Fruit fly (Drosophila melanogaster) whole organism, wandering third instar larva: Measurements from ENCODE around the gene Cyp313a4.

Experiments used
- Abd-B ChIP-seq: fragments of >200 bp; optimal IDR thresholded peaks from 2 replicates; lab custom pipeline; 2017; ENCODE audit warnings: missing biosample characterization, missing genetic modification characterization
- CG32264 ChIP-seq: fragments of 200-800 bp; sonication (Bioruptor generic); optimal IDR thresholded peaks from 2 replicates; lab custom pipeline; 2016; ENCODE audit warnings: missing biosample characterization, missing genetic modification characterization
- CG9705 ChIP-seq: fragments of 200-800 bp; sonication (Bioruptor generic); optimal IDR thresholded peaks from 2 replicates; lab custom pipeline; 2018; ENCODE audit warnings: missing biosample characterization, mild to moderate bottlenecking, missing genetic modification characterization
- CrebA ChIP-seq: fragments of 200-800 bp; sonication (Bioruptor generic); optimal IDR thresholded peaks from 2 replicates; lab custom pipeline; 2016; ENCODE audit warnings: missing biosample characterization, mild to moderate bottlenecking, missing genetic modification characterization, borderline replicate concordance
- Dfd ChIP-seq: fragments of >200 bp; optimal IDR thresholded peaks from 2 replicates; lab custom pipeline; 2017; ENCODE audit warnings: missing biosample characterization, missing genetic modification characterization
- Dif ChIP-seq: fragments of 200-275, 200-300 bp; sonication (Bioruptor generic); optimal IDR thresholded peaks from 2 replicates; lab custom pipeline; 2018; ENCODE audit warnings: missing biosample characterization, missing genetic modification characterization; ENCODE audit not compliant: partially characterized antibody
- GATAd ChIP-seq: sonication (Bioruptor generic); optimal IDR thresholded peaks from 2 replicates; lab custom pipeline; 2016; ENCODE audit warnings: missing biosample characterization, missing genetic modification characterization
- HLH106 ChIP-seq: fragments of 200-800 bp; optimal IDR thresholded peaks from 3 replicates; lab custom pipeline; 2019; ENCODE audit warnings: missing biosample characterization, mild to moderate bottlenecking, missing genetic modification characterization, moderate library complexity
- Hnf4 ChIP-seq: fragments of 200-800 bp; sonication (Bioruptor generic); optimal IDR thresholded peaks from 2 replicates; lab custom pipeline; 2016; ENCODE audit warnings: missing biosample characterization, mild to moderate bottlenecking, missing genetic modification characterization
- Hr78 ChIP-seq: fragments of >200 bp; optimal IDR thresholded peaks from 2 replicates; lab custom pipeline; 2017; ENCODE audit warnings: missing biosample characterization, missing genetic modification characterization
- Hr83 ChIP-seq: fragments of 200-300 bp; sonication (Bioruptor generic); optimal IDR thresholded peaks from 2 replicates; lab custom pipeline; 2016; ENCODE audit warnings: missing biosample characterization, mild to moderate bottlenecking, missing genetic modification characterization, moderate library complexity; ENCODE audit not compliant: poor library complexity, severe bottlenecking
- Jra ChIP-seq: sonication (Bioruptor generic); optimal IDR thresholded peaks from 2 replicates; lab custom pipeline; 2016; ENCODE audit warnings: missing biosample characterization, missing genetic modification characterization
- Mio ChIP-seq: sonication (Bioruptor generic); optimal IDR thresholded peaks from 2 replicates; lab custom pipeline; 2016; ENCODE audit warnings: missing biosample characterization, missing genetic modification characterization
- Myc ChIP-seq: fragments of >200 bp; optimal IDR thresholded peaks from 2 replicates; lab custom pipeline; 2017
- N ChIP-seq: fragments of >200 bp; optimal IDR thresholded peaks from 2 replicates; lab custom pipeline; 2018; ENCODE audit warnings: missing biosample characterization, missing external identifiers, missing genetic modification characterization
- OdsH ChIP-seq: fragments of 200-800 bp; sonication (Bioruptor generic); optimal IDR thresholded peaks from 2 replicates; lab custom pipeline; 2016; ENCODE audit warnings: missing biosample characterization, mild to moderate bottlenecking, missing genetic modification characterization
- Sp1 ChIP-seq: fragments of 200-800 bp; sonication (Bioruptor generic); optimal IDR thresholded peaks from 3 replicates; lab custom pipeline; 2019; ENCODE audit warnings: missing biosample characterization, mild to moderate bottlenecking, missing genetic modification characterization, moderate library complexity
- Vsx2 ChIP-seq: fragments of 200-300, 225-300 bp; sonication (Bioruptor generic); optimal IDR thresholded peaks from 2 replicates; lab custom pipeline; 2018; ENCODE audit warnings: missing biosample characterization, missing genetic modification characterization; ENCODE audit not compliant: partially characterized antibody
- br ChIP-seq: fragments of 200-800 bp; sonication (Bioruptor generic); optimal IDR thresholded peaks from 2 replicates; lab custom pipeline; 2016; ENCODE audit warnings: missing biosample characterization, missing genetic modification characterization
- brk ChIP-seq: fragments of 200-800 bp; sonication (Bioruptor generic); optimal IDR thresholded peaks from 2 replicates; lab custom pipeline; 2016; ENCODE audit warnings: missing biosample characterization, mild to moderate bottlenecking, missing genetic modification characterization
- dl ChIP-seq, 2 experiments: fragments of 175-275, 200-275 bp in 1 of 2; fragments of 200-275 bp in 1 of 2; sonication (Bioruptor generic); optimal IDR thresholded peaks; lab custom pipeline; 2018; ENCODE audit warnings: mild to moderate bottlenecking in 2 of 2, missing biosample characterization in 2 of 2, missing genetic modification characterization in 2 of 2, moderate library complexity in 2 of 2; ENCODE audit not compliant: partially characterized antibody in 2 of 2, insufficient read depth in 1 of 2
- dmrt93B ChIP-seq: fragments of 200-800 bp; sonication (Bioruptor generic); optimal IDR thresholded peaks from 2 replicates; lab custom pipeline; 2018; ENCODE audit warnings: missing biosample characterization, mild to moderate bottlenecking, missing genetic modification characterization
- dsf ChIP-seq: sonication (Bioruptor generic); optimal IDR thresholded peaks from 2 replicates; lab custom pipeline; 2016; ENCODE audit warnings: missing biosample characterization, missing genetic modification characterization, borderline replicate concordance
- ey ChIP-seq: fragments of 200-800 bp; sonication (Bioruptor generic); optimal IDR thresholded peaks from 2 replicates; lab custom pipeline; 2016; ENCODE audit warnings: missing biosample characterization, missing genetic modification characterization
- foxo ChIP-seq, 2 experiments: fragments of 200-800 bp; sonication (Bioruptor generic); optimal IDR thresholded peaks; 2 replicates in 1 of 2; 3 replicates in 1 of 2; lab custom pipeline; 2016 to 2017; ENCODE audit warnings: missing biosample characterization in 2 of 2, missing genetic modification characterization in 2 of 2
- fru ChIP-seq: fragments of 200-800 bp; sonication (Bioruptor generic); optimal IDR thresholded peaks from 3 replicates; lab custom pipeline; 2016; ENCODE audit warnings: missing biosample characterization, mild to moderate bottlenecking, missing genetic modification characterization
- h ChIP-seq: fragments of 200-800 bp; sonication (Bioruptor generic); optimal IDR thresholded peaks from 3 replicates; lab custom pipeline; 2016; ENCODE audit warnings: missing biosample characterization, mild to moderate bottlenecking, missing genetic modification characterization
- jim ChIP-seq: fragments of 175-275, 200-325 bp; sonication (Bioruptor generic); optimal IDR thresholded peaks from 2 replicates; lab custom pipeline; 2016; ENCODE audit warnings: missing biosample characterization, mild to moderate bottlenecking, missing genetic modification characterization
- lola ChIP-seq: fragments of >200 bp; optimal IDR thresholded peaks from 2 replicates; lab custom pipeline; 2017; ENCODE audit warnings: missing biosample characterization, missing genetic modification characterization
- pan ChIP-seq: fragments of >200 bp; optimal IDR thresholded peaks from 2 replicates; lab custom pipeline; 2017
- psq ChIP-seq: fragments of 200-800 bp; sonication (Bioruptor generic); optimal IDR thresholded peaks from 3 replicates; lab custom pipeline; 2017; ENCODE audit warnings: missing biosample characterization, mild to moderate bottlenecking, missing genetic modification characterization, moderate library complexity
- rgr ChIP-seq: fragments of 200-800 bp; sonication (Bioruptor generic); optimal IDR thresholded peaks from 3 replicates; lab custom pipeline; 2016; ENCODE audit warnings: missing biosample characterization, mild to moderate bottlenecking, missing genetic modification characterization
- sage ChIP-seq: fragments of 200-800 bp; sonication (Bioruptor generic); optimal IDR thresholded peaks from 2 replicates; lab custom pipeline; 2016; ENCODE audit warnings: missing biosample characterization, mild to moderate bottlenecking, missing genetic modification characterization
- sv ChIP-seq: fragments of 200-800 bp; sonication (Bioruptor generic); optimal IDR thresholded peaks from 3 replicates; lab custom pipeline; 2016; ENCODE audit warnings: missing biosample characterization, missing genetic modification characterization
- tai ChIP-seq: sonication (Bioruptor generic); optimal IDR thresholded peaks from 2 replicates; lab custom pipeline; 2016; ENCODE audit warnings: missing biosample characterization, missing genetic modification characterization
- usp ChIP-seq: fragments of >200 bp; optimal IDR thresholded peaks from 2 replicates; lab custom pipeline; 2017; ENCODE audit warnings: missing biosample characterization, missing genetic modification characterization
- woc ChIP-seq: sonication (Bioruptor generic); optimal IDR thresholded peaks from 2 replicates; lab custom pipeline; 2016; ENCODE audit warnings: missing biosample characterization, mild to moderate bottlenecking, missing genetic modification characterization

Gene Cyp313a4

dm6 chr3R:12681275-12681674, at the start of gene Cyp313a4:
Cyp313a4 (minus strand) TSS chr3R:12681375.
- TF ChIP-seq Jra (GFP tag; lab: Kevin White, UChicago) (no peak), fru (GFP tag; lab: Kevin White, UChicago) (no peak), HLH106 (tag; lab: Kevin White, UChicago) (no peak), brk (GFP tag; lab: Kevin White, UChicago) (no peak), h (no peak), Sp1 (GFP tag; lab: Kevin White, UChicago) (no peak), sv (no peak), rgr (no peak), foxo (GFP tag; optimal IDR thresholded peaks at IDR 0.05; lab: Kevin White, UChicago) (no peak), Vsx2 (GFP tag; lab: Kevin White, UChicago) (no peak), Hr78 (GFP tag; lab: Kevin White, UChicago) (no peak), lola (no peak), psq (GFP tag; lab: Kevin White, UChicago) (no peak), sage (no peak), dsf (GFP tag; lab: Kevin White, UChicago) (no peak), dmrt93B (no peak), CG32264 (no peak), ey (GFP tag; lab: Kevin White, UChicago) (no peak), dl (GFP tag; optimal IDR thresholded peaks at IDR 0.05; lab: Kevin White, UChicago; ENCODE audit: insufficient read depth in 1 of 2, partially characterized antibody in 2 of 2) (no peak), Abd-B (no peak)
- TF ChIP-seq, all 38 proteins: peak for 0

DNA sequence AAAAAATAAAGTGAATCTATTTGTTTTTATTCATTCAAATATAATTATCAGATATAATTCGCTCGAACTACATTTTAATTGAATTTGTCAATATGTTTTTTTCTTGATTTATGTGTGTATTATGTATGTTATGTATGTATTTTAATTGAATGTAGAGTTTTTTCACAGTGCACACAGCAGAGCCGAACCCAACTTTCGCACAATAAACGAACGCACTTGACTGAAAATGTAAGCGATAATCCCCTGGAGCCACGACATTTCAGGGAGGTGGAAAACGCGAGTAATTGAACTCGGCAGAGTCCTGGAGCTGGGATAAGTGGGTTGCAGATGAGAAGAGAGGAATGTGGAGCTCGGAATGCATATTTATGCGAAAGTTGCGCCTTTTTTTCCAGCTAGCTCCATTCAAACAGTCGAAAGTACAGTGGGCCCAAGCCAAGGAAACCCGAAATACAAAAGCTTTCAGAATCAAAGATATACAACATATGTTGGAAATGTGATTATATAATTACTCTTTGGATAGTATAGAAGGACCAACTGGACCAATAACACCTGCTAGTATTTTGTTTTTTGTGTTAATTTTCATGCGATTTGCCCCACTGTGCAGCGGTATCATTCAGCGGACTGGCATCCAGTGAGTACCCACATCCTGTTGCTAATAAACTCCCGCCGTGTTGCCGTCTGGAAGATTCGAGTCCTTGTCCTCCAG, 46.9 kb upstream of the Cyp313a4 start:
- TF ChIP-seq h (peak; percentile 17), fru (GFP tag; lab: Kevin White, UChicago) (peak; percentile 3), foxo (GFP tag; optimal IDR thresholded peaks at IDR 0.05; lab: Kevin White, UChicago) (peak in 1 of 2 experiments; percentile 36), sv (peak; percentile 3), CG32264 (no peak), GATAd (no peak), Vsx2 (GFP tag; lab: Kevin White, UChicago) (no peak)

DNA sequence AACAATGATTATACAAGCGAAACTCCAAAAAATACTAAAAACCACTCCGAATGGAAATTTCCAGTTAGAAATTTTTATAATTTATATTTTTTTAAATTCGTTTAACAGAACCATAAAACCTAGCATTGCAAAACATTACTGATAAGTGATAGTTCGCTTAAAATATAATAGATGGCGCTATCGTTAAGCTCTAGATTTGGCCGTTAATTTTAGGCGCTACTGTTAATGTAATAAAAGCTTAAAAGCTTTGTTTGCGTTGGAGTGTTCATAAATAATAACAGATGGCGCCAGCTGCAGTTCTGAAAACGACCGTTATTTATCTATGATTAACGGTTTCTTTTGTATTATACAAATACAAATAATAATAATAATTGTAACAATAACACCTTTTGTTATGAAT, 42.6 kb upstream of the Cyp313a4 start:
- TF ChIP-seq Hnf4 (peak; percentile 8), CG32264 (no peak), OdsH (peak; percentile 9), Dfd (no peak), Vsx2 (GFP tag; lab: Kevin White, UChicago) (no peak), foxo (GFP tag; optimal IDR thresholded peaks at IDR 0.05; lab: Kevin White, UChicago) (peak in 1 of 2 experiments; percentile 2), tai (GFP tag; lab: Kevin White, UChicago) (no peak), sage (peak; percentile 24), woc (GFP tag; lab: Kevin White, UChicago) (no peak), Hr83 (GFP tag; lab: Kevin White, UChicago) (peak; percentile 45), fru (GFP tag; lab: Kevin White, UChicago) (no peak), h (peak; percentile 25), brk (GFP tag; lab: Kevin White, UChicago) (peak; percentile 71), br (GFP tag; lab: Kevin White, UChicago) (peak; percentile 19), CrebA (peak; percentile 34), Abd-B (no peak), Mio (no peak), Dif (no peak), Myc (lab: Kevin White, UChicago) (peak; percentile 54), jim (no peak), rgr (peak; percentile 16), Hr78 (GFP tag; lab: Kevin White, UChicago) (no peak)

- TF ChIP-seq Hr78 (GFP tag; lab: Kevin White, UChicago), result no peak
- TF ChIP-seq Dif, result no peak
- TF ChIP-seq usp (GFP tag; lab: Kevin White, UChicago), result no peak
- TF ChIP-seq h, result peak; percentile 69
- TF ChIP-seq sage, result no peak
- no peak for TF ChIP-seq Hr83 (GFP tag; lab: Kevin White, UChicago)
- TF ChIP-seq fru (GFP tag; lab: Kevin White, UChicago), result peak; percentile 52
- TF ChIP-seq Dfd, result no peak
- no peak for TF ChIP-seq Abd-B
- peak; percentile 51 for TF ChIP-seq rgr
- TF ChIP-seq brk (GFP tag; lab: Kevin White, UChicago), result peak; percentile 18
- peak; percentile 38 for TF ChIP-seq Jra (GFP tag; lab: Kevin White, UChicago)
- TF ChIP-seq woc (GFP tag; lab: Kevin White, UChicago), result peak; percentile 32
- TF ChIP-seq dl (GFP tag; optimal IDR thresholded peaks at IDR 0.05; lab: Kevin White, UChicago; ENCODE audit: insufficient read depth in 1 of 2, partially characterized antibody in 2 of 2), result no peak
- TF ChIP-seq HLH106 (tag; lab: Kevin White, UChicago), result peak; percentile 80
- no peak for TF ChIP-seq CrebA
- peak; percentile 30 for TF ChIP-seq Hnf4
- peak; percentile 50 for TF ChIP-seq psq (GFP tag; lab: Kevin White, UChicago)
- TF ChIP-seq Vsx2 (GFP tag; lab: Kevin White, UChicago), result no peak
- TF ChIP-seq dmrt93B, result peak; percentile 29
- no peak for TF ChIP-seq N (GFP tag; lab: Kevin White, UChicago)
- TF ChIP-seq Myc (lab: Kevin White, UChicago), result no peak
- TF ChIP-seq sv, result no peak
- no peak for TF ChIP-seq dsf (GFP tag; lab: Kevin White, UChicago)
- peak in 1 of 2 experiments; percentile 69 for TF ChIP-seq foxo (GFP tag; optimal IDR thresholded peaks at IDR 0.05; lab: Kevin White, UChicago)
- TF ChIP-seq jim, result no peak
- no peak for TF ChIP-seq pan (lab: Kevin White, UChicago)
- TF ChIP-seq CG9705 (GFP tag; lab: Kevin White, UChicago), result peak; percentile 17
- TF ChIP-seq CG32264, result no peak
- TF ChIP-seq GATAd, result no peak
- peak; percentile 58 for TF ChIP-seq OdsH
These were observed 41.3 kb upstream of the Cyp313a4 start, which contains the start of gene Men for dm6 chr3R:12722392-12722914. Men (minus strand) TSS chr3R:12722442.
